Worm (Caenorhabditis elegans): ENCODE data around the gene Y44A6C.1.

ce11 chrV:20745278-20745677, 31.6 kb downstream of the Y44A6C.1 start:
- TF ChIP-seq ama-1 (optimal IDR thresholded peaks at IDR 0.05), result no peak
- no peak for TF ChIP-seq unc-62 (GFP tag; optimal IDR thresholded peaks at IDR 0.05)
- no peak for TF ChIP-seq lin-39 (tag; optimal IDR thresholded peaks at IDR 0.05)
